Worm (Caenorhabditis elegans): Measurements from ENCODE around the gene pvf-1.

pvf-1 gene

DNA sequence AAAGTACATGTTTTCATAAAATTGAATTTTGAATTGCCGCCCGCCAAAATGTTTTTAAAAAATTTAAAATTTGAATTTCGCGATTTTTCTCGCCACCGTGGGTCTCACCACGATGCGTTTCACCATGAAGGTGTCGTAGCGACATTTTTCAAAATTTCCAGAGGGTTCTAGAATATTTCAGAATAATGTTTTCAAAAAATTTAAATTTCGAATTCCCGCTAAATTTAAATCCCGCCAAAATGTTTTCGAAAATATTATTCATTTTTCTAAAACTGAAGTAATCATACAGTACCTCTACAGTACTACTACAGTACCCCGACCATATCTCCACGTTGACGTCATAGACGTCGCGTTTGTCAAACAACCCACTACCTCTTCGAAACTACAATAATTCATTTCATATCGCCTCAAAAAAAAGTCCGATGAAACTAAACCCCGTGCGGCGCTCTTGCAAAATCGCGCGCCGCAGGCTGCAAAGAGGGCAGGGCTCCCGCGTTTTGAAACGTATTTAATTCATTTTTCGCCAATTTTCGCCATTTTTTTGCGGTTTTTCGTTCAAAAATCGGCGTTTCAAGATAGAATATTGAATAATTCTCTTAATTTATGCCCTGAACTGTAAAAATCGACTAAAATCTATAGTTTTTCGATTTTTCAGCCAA is at the start of gene pvf-1, which contains the start of gene Y39A3CL.7:
Gene pvf-1 (minus strand): TSS at position 51 of the 659 bp plus-strand sequence.
Gene Y39A3CL.7 (plus strand): TSS at position 656 of the 659 bp plus-strand sequence.
- TF ChIP-seq aly-1 (tag; optimal IDR thresholded peaks at IDR 0.05), result no peak
- TF ChIP-seq hmbx-1 (tag; optimal IDR thresholded peaks at IDR 0.05), result no peak
- TF ChIP-seq sea-1 (GFP tag; conservative IDR thresholded peaks at IDR 0.05), result peak; percentile 53; the same call in 1 of the 2 replicates
- TF ChIP-seq hmg-4 (GFP tag; optimal IDR thresholded peaks at IDR 0.05), result peak; percentile 40
- TF ChIP-seq ets-7 (tag; optimal IDR thresholded peaks at IDR 0.05), result peak; percentile 54
- peak; percentile 20 for TF ChIP-seq ceh-13 (GFP tag; optimal IDR thresholded peaks at IDR 0.05)
- peak; percentile 63 for TF ChIP-seq F13C5.2 (tag; optimal IDR thresholded peaks at IDR 0.05)
- no peak for TF ChIP-seq ama-1 (optimal IDR thresholded peaks at IDR 0.05)
- no peak for TF ChIP-seq B0310.2 (tag; optimal IDR thresholded peaks at IDR 0.05)
- TF ChIP-seq flt-1 (GFP tag; IDR thresholded peaks at IDR 0.05), result peak; percentile 59; the same call in 1 of the 2 replicates
- peak; percentile 77 for TF ChIP-seq tbx-11 (GFP tag; IDR thresholded peaks at IDR 0.05)
- peak; percentile 77 for TF ChIP-seq pes-1 (GFP tag; IDR thresholded peaks at IDR 0.05)
- peak; percentile 52; the same call in 1 of the 2 replicates for TF ChIP-seq tbx-37 (GFP tag; conservative IDR thresholded peaks at IDR 0.05)
- peak; percentile 68; the same call in 1 of the 2 replicates for TF ChIP-seq scrt-1 (GFP tag; IDR thresholded peaks at IDR 0.05)
- no peak for TF ChIP-seq tra-4 (tag; optimal IDR thresholded peaks at IDR 0.05)
- TF ChIP-seq hnd-1 (tag; optimal IDR thresholded peaks at IDR 0.05), result peak; percentile 39
- peak; percentile 60 for TF ChIP-seq ceh-36 (tag; optimal IDR thresholded peaks at IDR 0.05)

- TF ChIP-seq ets-7 (tag; optimal IDR thresholded peaks at IDR 0.05), result no peak
- no peak for TF ChIP-seq tra-4 (tag; optimal IDR thresholded peaks at IDR 0.05)
- no peak for TF ChIP-seq pes-1 (GFP tag; IDR thresholded peaks at IDR 0.05)
- no peak for TF ChIP-seq F13C5.2 (tag; optimal IDR thresholded peaks at IDR 0.05)
- TF ChIP-seq ceh-13 (GFP tag; optimal IDR thresholded peaks at IDR 0.05), result no peak
- no peak for TF ChIP-seq tbx-37 (GFP tag; conservative IDR thresholded peaks at IDR 0.05)
- TF ChIP-seq hnd-1 (tag; optimal IDR thresholded peaks at IDR 0.05), result no peak
Measured at ce11 chrIII:1860129-1860528, 36.0 kb upstream of the pvf-1 start, which contains the start of gene ttc-7. ttc-7 (plus strand) TSS chrIII:1860429.

DNA sequence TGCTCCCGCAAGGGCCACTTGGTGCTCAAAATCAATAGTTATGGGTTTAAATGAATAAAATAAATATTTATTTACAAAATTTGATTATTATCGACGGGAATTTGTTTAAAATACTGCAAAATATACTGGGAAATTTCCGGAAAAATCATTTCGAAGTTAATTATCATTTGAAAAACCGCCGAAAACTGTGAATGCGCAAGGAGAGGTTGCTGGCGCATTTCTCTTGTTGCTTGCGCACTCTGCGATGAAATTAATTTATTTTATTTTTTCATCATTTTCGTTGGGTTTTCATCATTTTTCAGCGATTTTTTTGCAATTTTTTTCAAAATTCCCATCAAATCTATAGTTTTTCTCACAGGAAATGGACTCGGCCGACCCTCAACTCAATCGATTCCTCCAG is 35.4 kb upstream of the pvf-1 start, which contains the start of gene ddp-1:
Gene ddp-1 (plus strand): TSS at position 357 of the 400 bp plus-strand sequence.
- TF ChIP-seq ceh-13 (GFP tag; optimal IDR thresholded peaks at IDR 0.05), result peak; percentile 51
- TF ChIP-seq ama-1 (optimal IDR thresholded peaks at IDR 0.05), result no peak
- peak; percentile 70; the same call in 1 of the 2 replicates for TF ChIP-seq scrt-1 (GFP tag; IDR thresholded peaks at IDR 0.05)
- TF ChIP-seq aly-1 (tag; optimal IDR thresholded peaks at IDR 0.05), result no peak
- peak; percentile 69 for TF ChIP-seq flt-1 (GFP tag; IDR thresholded peaks at IDR 0.05)
- TF ChIP-seq ets-7 (tag; optimal IDR thresholded peaks at IDR 0.05), result no peak
- no peak for TF ChIP-seq hmbx-1 (tag; optimal IDR thresholded peaks at IDR 0.05)
- TF ChIP-seq pes-1 (GFP tag; IDR thresholded peaks at IDR 0.05), result peak; percentile 82
- TF ChIP-seq hmg-4 (GFP tag; optimal IDR thresholded peaks at IDR 0.05), result peak; percentile 81
- TF ChIP-seq F13C5.2 (tag; optimal IDR thresholded peaks at IDR 0.05), result peak; percentile 96
- peak; percentile 47 for TF ChIP-seq tra-4 (tag; optimal IDR thresholded peaks at IDR 0.05)
- TF ChIP-seq ceh-36 (tag; optimal IDR thresholded peaks at IDR 0.05), result peak; percentile 77
- TF ChIP-seq B0310.2 (tag; optimal IDR thresholded peaks at IDR 0.05), result peak; percentile 43
- TF ChIP-seq hnd-1 (tag; optimal IDR thresholded peaks at IDR 0.05), result peak; percentile 53
- TF ChIP-seq tbx-11 (GFP tag; IDR thresholded peaks at IDR 0.05), result 0 out of 2 replicates have a peak, but pooled peaks have one; percentile 44
- TF ChIP-seq tbx-37 (GFP tag; conservative IDR thresholded peaks at IDR 0.05), result peak; percentile 49; the same call in 1 of the 2 replicates
- peak; percentile 72; the same call in 1 of the 2 replicates for TF ChIP-seq sea-1 (GFP tag; conservative IDR thresholded peaks at IDR 0.05)

DNA sequence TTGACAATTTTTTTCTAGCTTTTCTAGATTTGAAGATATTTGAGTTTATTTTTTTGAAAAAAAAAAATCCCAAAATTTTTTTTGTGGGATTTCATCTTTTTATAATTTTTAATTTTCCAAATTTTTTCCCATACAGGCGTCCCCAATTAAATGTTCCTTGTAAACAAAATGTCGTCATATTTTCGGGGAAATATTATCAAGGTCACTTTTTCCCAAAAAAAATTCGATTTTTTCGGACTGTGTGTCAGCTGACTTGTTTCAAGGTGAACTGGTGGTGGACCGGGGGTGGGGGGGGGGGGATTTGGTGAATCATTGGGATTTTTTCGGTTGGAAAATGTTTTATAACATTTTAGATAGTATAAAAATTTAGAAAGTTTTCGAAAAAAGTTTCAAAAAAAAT is 32.6 kb upstream of the pvf-1 start:
- no peak for TF ChIP-seq sea-1 (GFP tag; conservative IDR thresholded peaks at IDR 0.05)
- no peak for TF ChIP-seq tra-4 (tag; optimal IDR thresholded peaks at IDR 0.05)
- TF ChIP-seq ets-7 (tag; optimal IDR thresholded peaks at IDR 0.05), result no peak
- no peak for TF ChIP-seq pes-1 (GFP tag; IDR thresholded peaks at IDR 0.05)
- TF ChIP-seq ama-1 (optimal IDR thresholded peaks at IDR 0.05), result no peak
- no peak for TF ChIP-seq aly-1 (tag; optimal IDR thresholded peaks at IDR 0.05)
- TF ChIP-seq tbx-37 (GFP tag; conservative IDR thresholded peaks at IDR 0.05), result no peak
- TF ChIP-seq ceh-36 (tag; optimal IDR thresholded peaks at IDR 0.05), result no peak
- TF ChIP-seq scrt-1 (GFP tag; IDR thresholded peaks at IDR 0.05), result no peak
- no peak for TF ChIP-seq hmbx-1 (tag; optimal IDR thresholded peaks at IDR 0.05)
- TF ChIP-seq B0310.2 (tag; optimal IDR thresholded peaks at IDR 0.05), result no peak
- TF ChIP-seq hnd-1 (tag; optimal IDR thresholded peaks at IDR 0.05), result no peak

ce11 chrIII:1856175-1856574 is 32.1 kb upstream of the pvf-1 start:
- TF ChIP-seq ceh-36 (tag; optimal IDR thresholded peaks at IDR 0.05) (peak; percentile 83), hmg-4 (GFP tag; optimal IDR thresholded peaks at IDR 0.05) (no peak), F13C5.2 (tag; optimal IDR thresholded peaks at IDR 0.05) (no peak)

- TF ChIP-seq pes-1 (GFP tag; IDR thresholded peaks at IDR 0.05) (no peak), sea-1 (GFP tag; conservative IDR thresholded peaks at IDR 0.05) (no peak), flt-1 (GFP tag; IDR thresholded peaks at IDR 0.05) (no peak), hmbx-1 (tag; optimal IDR thresholded peaks at IDR 0.05) (no peak), ama-1 (optimal IDR thresholded peaks at IDR 0.05) (no peak), tbx-37 (GFP tag; conservative IDR thresholded peaks at IDR 0.05) (no peak), tra-4 (tag; optimal IDR thresholded peaks at IDR 0.05) (no peak), ets-7 (tag; optimal IDR thresholded peaks at IDR 0.05) (no peak)
Measured at ce11 chrIII:1855092-1855491, 31.0 kb upstream of the pvf-1 start, which contains the start of gene hlh-33. hlh-33 (plus strand) TSS chrIII:1855392.

DNA sequence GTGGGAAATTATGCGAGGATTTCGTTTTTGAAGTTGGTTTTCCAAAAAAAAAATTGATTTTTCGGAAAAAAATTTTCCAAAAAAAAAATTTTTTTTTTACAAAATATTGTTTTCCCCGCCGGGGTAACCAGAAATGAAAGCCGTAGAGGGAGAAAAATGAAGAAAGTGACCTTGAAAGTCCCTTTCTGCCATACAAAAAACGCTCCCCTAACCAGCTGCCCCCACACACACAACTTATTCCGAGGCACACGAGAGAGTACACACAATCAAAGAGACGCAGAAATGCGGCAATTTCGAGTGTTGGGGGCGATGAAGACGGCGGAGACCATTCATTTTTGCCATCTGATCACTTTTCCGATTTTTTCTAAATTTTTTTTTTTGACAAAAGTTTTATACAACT is 29.8 kb upstream of the pvf-1 start:
- TF ChIP-seq sea-1 (GFP tag; conservative IDR thresholded peaks at IDR 0.05), result no peak
- TF ChIP-seq ceh-13 (GFP tag; optimal IDR thresholded peaks at IDR 0.05), result no peak
- no peak for TF ChIP-seq flt-1 (GFP tag; IDR thresholded peaks at IDR 0.05)
- TF ChIP-seq F13C5.2 (tag; optimal IDR thresholded peaks at IDR 0.05), result no peak
- no peak for TF ChIP-seq ets-7 (tag; optimal IDR thresholded peaks at IDR 0.05)
- no peak for TF ChIP-seq aly-1 (tag; optimal IDR thresholded peaks at IDR 0.05)
- TF ChIP-seq hnd-1 (tag; optimal IDR thresholded peaks at IDR 0.05), result no peak
- TF ChIP-seq ama-1 (optimal IDR thresholded peaks at IDR 0.05), result no peak
- no peak for TF ChIP-seq hmbx-1 (tag; optimal IDR thresholded peaks at IDR 0.05)
- no peak for TF ChIP-seq ceh-36 (tag; optimal IDR thresholded peaks at IDR 0.05)

All from whole organism, early embryonic.